Fruit fly (Drosophila melanogaster): ENCODE results near the gene CG33689.

DNA sequence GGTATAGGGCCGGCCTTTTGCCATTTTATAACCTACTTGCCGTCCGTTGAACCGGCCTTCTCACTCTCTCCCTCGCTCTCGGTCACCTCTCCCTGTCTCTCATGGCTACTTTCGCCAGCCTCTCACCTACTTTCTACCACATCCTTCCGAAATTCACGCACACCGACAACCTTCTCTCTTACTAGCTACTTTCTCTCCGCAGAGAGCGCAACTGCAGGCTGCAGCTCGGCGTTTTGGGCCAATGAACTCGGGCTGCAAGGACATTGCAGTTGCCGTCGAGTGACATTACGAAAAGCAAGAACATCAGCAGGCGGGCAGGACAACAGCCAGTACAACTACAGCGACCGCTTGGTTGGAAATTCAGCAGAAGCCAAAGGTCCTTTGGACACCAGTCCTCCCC lies 41.3 kb downstream of the CG33689 start:
- TF ChIP-seq CG8478 (optimal IDR thresholded peaks at IDR 0.05) (no peak), CTCF (optimal IDR thresholded peaks at IDR 0.05) (no peak)

All from S2 (cell line).